Fruit fly (Drosophila melanogaster) whole organism, embryonic: ENCODE measurements around the gene Pi3K21B.

Source experiments
- Abd-B ChIP-seq: fragments of 200-800 bp; sonication (Bioruptor generic); optimal IDR thresholded peaks from 2 replicates; lab custom pipeline; 2018; ENCODE audit warnings: missing biosample characterization, mild to moderate bottlenecking, missing genetic modification characterization, moderate library complexity
- Bdp1 ChIP-seq: fragments of 200-800 bp; sonication (Bioruptor generic); optimal IDR thresholded peaks from 3 replicates; lab custom pipeline; 2016; ENCODE audit warnings: missing biosample characterization, missing genetic modification characterization
- CG10267 ChIP-seq: fragments of 200-800 bp; sonication (Bioruptor generic); optimal IDR thresholded peaks from 2 replicates; lab custom pipeline; 2018; ENCODE audit warnings: missing biosample characterization, mild to moderate bottlenecking, missing genetic modification characterization, moderate library complexity
- CG10979 ChIP-seq: fragments of 200-800 bp; sonication (Bioruptor generic); optimal IDR thresholded peaks from 2 replicates; lab custom pipeline; 2018; ENCODE audit warnings: missing biosample characterization, mild to moderate bottlenecking, missing genetic modification characterization, moderate library complexity
- CG11560 ChIP-seq: fragments of 200-800 bp; sonication (Bioruptor generic); IDR thresholded peaks from 3 replicates; pipeline ENCODE4 v1.3.6; 2022; ENCODE audit warnings: missing biosample characterization, missing genetic modification characterization
- CG12219 ChIP-seq: fragments of 200-800 bp; sonication (Bioruptor generic); optimal IDR thresholded peaks from 3 replicates; lab custom pipeline; 2018; ENCODE audit warnings: missing biosample characterization, mild to moderate bottlenecking, missing genetic modification characterization
- CG12391 ChIP-seq: fragments of 200-800 bp; sonication (Bioruptor generic); optimal IDR thresholded peaks from 3 replicates; lab custom pipeline; 2018; ENCODE audit warnings: missing biosample characterization, mild to moderate bottlenecking, missing genetic modification characterization, moderate library complexity
- CG13123 ChIP-seq: fragments of 200-800 bp; sonication (Bioruptor generic); optimal IDR thresholded peaks from 2 replicates; lab custom pipeline; 2016; ENCODE audit warnings: missing biosample characterization, missing genetic modification characterization
- CG15011 ChIP-seq: fragments of 200-800 bp; sonication (Bioruptor generic); optimal IDR thresholded peaks from 3 replicates; lab custom pipeline; 2018; ENCODE audit warnings: missing biosample characterization, mild to moderate bottlenecking, missing genetic modification characterization
- CG17328 ChIP-seq: fragments of 200-800 bp; sonication (Bioruptor generic); IDR thresholded peaks from 2 replicates; pipeline ENCODE4 v1.3.6; 2022; ENCODE audit warnings: missing biosample characterization, missing genetic modification characterization
- CG17829 ChIP-seq: fragments of 200-800 bp; optimal IDR thresholded peaks from 2 replicates; lab custom pipeline; 2019; ENCODE audit warnings: missing biosample characterization, mild to moderate bottlenecking, missing genetic modification characterization, moderate library complexity
- CG1792 ChIP-seq: fragments of 200-800 bp; sonication (Bioruptor generic); optimal IDR thresholded peaks from 2 replicates; lab custom pipeline; 2016; ENCODE audit warnings: missing biosample characterization, missing genetic modification characterization
- CG2678 ChIP-seq: fragments of 200-800 bp; sonication (Bioruptor generic); optimal IDR thresholded peaks from 3 replicates; lab custom pipeline; 2019; ENCODE audit warnings: missing biosample characterization, mild to moderate bottlenecking, missing genetic modification characterization, moderate library complexity
- CG33557 ChIP-seq: fragments of 200-800 bp; sonication (Bioruptor generic); optimal IDR thresholded peaks from 2 replicates; lab custom pipeline; 2019; ENCODE audit warnings: missing biosample characterization, mild to moderate bottlenecking, missing genetic modification characterization, moderate library complexity
- CG34422 ChIP-seq: fragments of 200-800 bp; sonication (Bioruptor generic); IDR thresholded peaks from 3 replicates; pipeline ENCODE4 v1.3.6; 2022; ENCODE audit warnings: missing biosample characterization, missing genetic modification characterization
- CG42726 ChIP-seq: fragments of 200-800 bp; sonication (Bioruptor generic); IDR thresholded peaks from 2 replicates; pipeline ENCODE4 v1.3.6; 2022; ENCODE audit warnings: missing biosample characterization, missing genetic modification characterization; ENCODE audit not compliant: partially characterized antibody
- CG8944 ChIP-seq: fragments of 200-800 bp; sonication (Bioruptor generic); optimal IDR thresholded peaks from 3 replicates; lab custom pipeline; 2016; ENCODE audit warnings: missing biosample characterization, missing genetic modification characterization
- CG9797 ChIP-seq: fragments of 200-800 bp; sonication (Bioruptor generic); optimal IDR thresholded peaks from 3 replicates; lab custom pipeline; 2018; ENCODE audit warnings: missing biosample characterization, mild to moderate bottlenecking, missing genetic modification characterization
- D19A ChIP-seq: fragments of 200-800 bp; optimal IDR thresholded peaks from 3 replicates; lab custom pipeline; 2019; ENCODE audit warnings: missing biosample characterization, mild to moderate bottlenecking, missing genetic modification characterization, moderate library complexity
- Drgx ChIP-seq: fragments of 200-800 bp; sonication (Bioruptor generic); IDR thresholded peaks from 2 replicates; pipeline ENCODE4 v1.3.6; 2022; ENCODE audit warnings: missing biosample characterization, missing genetic modification characterization
- Ets65A ChIP-seq: fragments of 200-800 bp; sonication (Bioruptor generic); peaks from one replicate; lab custom pipeline; 2016; ENCODE audit warnings: missing biosample characterization, missing genetic modification characterization
- HLH54F ChIP-seq: fragments of 200-800 bp; sonication (Bioruptor generic); optimal IDR thresholded peaks from 3 replicates; lab custom pipeline; 2016; ENCODE audit warnings: missing biosample characterization, missing genetic modification characterization
- Hey ChIP-seq: fragments of 200-800 bp; sonication (Bioruptor generic); optimal IDR thresholded peaks from 3 replicates; lab custom pipeline; 2018; ENCODE audit warnings: missing biosample characterization, mild to moderate bottlenecking, missing genetic modification characterization
- Hr51 ChIP-seq, 2 experiments: fragments of 200-800 bp; sonication (Bioruptor generic); optimal IDR thresholded peaks; 2 replicates in 1 of 2; 3 replicates in 1 of 2; lab custom pipeline; 2016 to 2018; ENCODE audit warnings: missing biosample characterization in 2 of 2, missing genetic modification characterization in 2 of 2, mild to moderate bottlenecking in 1 of 2, moderate library complexity in 1 of 2
- Hsf ChIP-seq: fragments of 200-800 bp; sonication (Bioruptor generic); optimal IDR thresholded peaks from 3 replicates; lab custom pipeline; 2016; ENCODE audit warnings: missing biosample characterization, missing genetic modification characterization
- Mad ChIP-seq: fragments of 200-800 bp; sonication (Bioruptor generic); optimal IDR thresholded peaks from 2 replicates; lab custom pipeline; 2016; ENCODE audit warnings: missing biosample characterization, missing genetic modification characterization
- Mes4 ChIP-seq: fragments of 200-800 bp; sonication (Bioruptor generic); optimal IDR thresholded peaks from 2 replicates; lab custom pipeline; 2016; ENCODE audit warnings: missing biosample characterization, missing genetic modification characterization
- Optix ChIP-seq: fragments of 200-800 bp; sonication (Bioruptor generic); IDR thresholded peaks from 3 replicates; pipeline ENCODE4 v1.3.6; 2022; ENCODE audit warnings: missing biosample characterization, missing genetic modification characterization
- Ptx1 ChIP-seq: fragments of 200-800 bp; sonication (Bioruptor generic); IDR thresholded peaks from 2 replicates; pipeline ENCODE4 v1.3.6; 2022; ENCODE audit warnings: missing biosample characterization, missing genetic modification characterization
- Scr ChIP-seq: fragments of 200-800 bp; sonication (Bioruptor generic); IDR thresholded peaks from 2 replicates; pipeline ENCODE4 v1.3.6; 2022; ENCODE audit warnings: missing biosample characterization, missing genetic modification characterization; ENCODE audit not compliant: partially characterized antibody
- TFAM ChIP-seq: fragments of 200-800 bp; sonication (Bioruptor generic); optimal IDR thresholded peaks from 2 replicates; lab custom pipeline; 2017; ENCODE audit warnings: missing biosample characterization, missing genetic modification characterization, inconsistent platforms
- az2 ChIP-seq: fragments of 200-800 bp; sonication (Bioruptor generic); optimal IDR thresholded peaks from 3 replicates; lab custom pipeline; 2016; ENCODE audit warnings: missing biosample characterization, missing genetic modification characterization
- btn ChIP-seq: fragments of 200-800 bp; sonication (Bioruptor generic); optimal IDR thresholded peaks from 2 replicates; lab custom pipeline; 2016; ENCODE audit warnings: missing biosample characterization, missing genetic modification characterization
- ci ChIP-seq: fragments of 200-800 bp; sonication (Bioruptor generic); IDR thresholded peaks from 3 replicates; pipeline ENCODE4 v1.3.6; 2022; ENCODE audit warnings: missing biosample characterization, missing genetic modification characterization
- croc ChIP-seq: fragments of 200-800 bp; sonication (Bioruptor generic); conservative IDR thresholded peaks from 3 replicates; pipeline ENCODE4 v1.3.6; 2022; ENCODE audit warnings: missing biosample characterization, missing genetic modification characterization
- crp ChIP-seq, 2 experiments: fragments of 200-800 bp; sonication (Bioruptor generic); optimal IDR thresholded peaks; 2 replicates in 1 of 2; 3 replicates in 1 of 2; lab custom pipeline; 2017; ENCODE audit warnings: missing biosample characterization in 2 of 2, missing genetic modification characterization in 2 of 2, mild to moderate bottlenecking in 1 of 2, moderate library complexity in 1 of 2
- dysf ChIP-seq: fragments of 200-800 bp; sonication (Bioruptor generic); IDR thresholded peaks from 3 replicates; pipeline ENCODE4 v1.3.6; 2022; ENCODE audit warnings: missing biosample characterization, missing genetic modification characterization
- fru ChIP-seq: fragments of >200 bp; optimal IDR thresholded peaks from 2 replicates; lab custom pipeline; 2017
- gro ChIP-seq: fragments of 200-800 bp; sonication (Bioruptor generic); optimal IDR thresholded peaks from 2 replicates; lab custom pipeline; 2016; ENCODE audit warnings: missing biosample characterization, missing genetic modification characterization
- hth ChIP-seq: fragments of >200 bp; optimal IDR thresholded peaks from 2 replicates; lab custom pipeline; 2017; ENCODE audit warnings: inconsistent platforms
- inv ChIP-seq: fragments of 200-800 bp; sonication (Bioruptor generic); IDR thresholded peaks from 2 replicates; pipeline ENCODE4 v1.3.6; 2022; ENCODE audit warnings: missing biosample characterization, missing genetic modification characterization; ENCODE audit not compliant: partially characterized antibody
- maf-S ChIP-seq: fragments of 200-800 bp; sonication (Bioruptor generic); optimal IDR thresholded peaks from 2 replicates; lab custom pipeline; 2016; ENCODE audit warnings: missing biosample characterization, missing genetic modification characterization
- seq ChIP-seq: fragments of 200-800 bp; sonication (Bioruptor generic); IDR thresholded peaks from 2 replicates; pipeline ENCODE4 v1.3.6; 2022; ENCODE audit warnings: missing biosample characterization, missing genetic modification characterization
- sna ChIP-seq: fragments of 200-800 bp; sonication (Bioruptor generic); IDR thresholded peaks from 2 replicates; pipeline ENCODE4 v1.3.6; 2022; ENCODE audit warnings: missing biosample characterization, missing genetic modification characterization; ENCODE audit not compliant: partially characterized antibody
- tin ChIP-seq: fragments of 200-800 bp; sonication (Bioruptor generic); optimal IDR thresholded peaks from 3 replicates; lab custom pipeline; 2016; ENCODE audit warnings: missing biosample characterization, missing genetic modification characterization
- tna ChIP-seq: fragments of 200-800 bp; sonication (Bioruptor generic); IDR thresholded peaks from 2 replicates; pipeline ENCODE4 v1.3.6; 2022; ENCODE audit warnings: missing biosample characterization, missing genetic modification characterization; ENCODE audit not compliant: partially characterized antibody
- trem ChIP-seq: fragments of 200-800 bp; optimal IDR thresholded peaks from 3 replicates; lab custom pipeline; 2019; ENCODE audit warnings: missing biosample characterization, mild to moderate bottlenecking, missing genetic modification characterization, moderate library complexity
- tx ChIP-seq: fragments of 200-800 bp; sonication (Bioruptor generic); optimal IDR thresholded peaks from 2 replicates; lab custom pipeline; 2016; ENCODE audit warnings: missing biosample characterization, missing genetic modification characterization
- yki ChIP-seq: fragments of >200 bp; optimal IDR thresholded peaks from 3 replicates; lab custom pipeline; 2018
- z ChIP-seq: fragments of 200-800 bp; sonication (Bioruptor generic); IDR thresholded peaks from 3 replicates; pipeline ENCODE4 v1.3.6; 2022; ENCODE audit warnings: missing biosample characterization, missing genetic modification characterization

Pi3K21B gene

dm6 chr2L:297480-298284 is at the start of gene Pi3K21B (continued):
- peak; percentile 89 for TF ChIP-seq dysf (GFP tag; lab: Robert Waterston, UW)
- peak; percentile 80 for TF ChIP-seq CG10979 (tag; lab: Kevin White, UChicago)
- TF ChIP-seq Mad (GFP tag; lab: Kevin White, UChicago), result peak; percentile 87
- TF ChIP-seq maf-S (GFP tag; lab: Kevin White, UChicago), result peak; percentile 89
- TF ChIP-seq CG12391, result peak; percentile 93
- peak; percentile 69 for TF ChIP-seq btn (GFP tag; lab: Kevin White, UChicago)
- no peak for TF ChIP-seq hth (lab: Kevin White, UChicago)
- TF ChIP-seq CG15011 (GFP tag; lab: Kevin White, UChicago), result peak; percentile 83
- peak; percentile 100 for TF ChIP-seq Ets65A (GFP tag; lab: Kevin White, UChicago)
- peak; percentile 78 for TF ChIP-seq D19A (tag; lab: Kevin White, UChicago)
- TF ChIP-seq CG42726 (GFP tag; lab: Robert Waterston, UW), result 0 out of 2 replicates have a peak, but pooled peaks have one; percentile 39
- peak; percentile 37 for TF ChIP-seq CG12219 (GFP tag; lab: Kevin White, UChicago)
- peak; percentile 94 for TF ChIP-seq tin (GFP tag; lab: Kevin White, UChicago)
- peak; percentile 56 for TF ChIP-seq Drgx (GFP tag; lab: Robert Waterston, UW)
- peak; percentile 80 for TF ChIP-seq CG13123
- peak; percentile 71 for TF ChIP-seq Hey (tag; lab: Kevin White, UChicago)
- TF ChIP-seq gro (GFP tag; lab: Kevin White, UChicago), result peak; percentile 91
- TF ChIP-seq crp (GFP tag; optimal IDR thresholded peaks at IDR 0.05; lab: Kevin White, UChicago), result peak in 1 of 2 experiments; percentile 31
- TF ChIP-seq CG2678 (tag; lab: Kevin White, UChicago), result peak; percentile 91
- TF ChIP-seq Mes4 (GFP tag; lab: Kevin White, UChicago), result peak; percentile 80
- peak; percentile 75; the same call in 1 of the 2 replicates for TF ChIP-seq CG17328 (GFP tag; lab: Robert Waterston, UW)
- TF ChIP-seq seq, result peak; percentile 70
- TF ChIP-seq Bdp1 (GFP tag; lab: Kevin White, UChicago), result peak; percentile 86
- peak; percentile 90 for TF ChIP-seq CG1792 (GFP tag; lab: Kevin White, UChicago)
- TF ChIP-seq Ptx1, result peak; percentile 87
- TF ChIP-seq CG34422 (GFP tag; lab: Robert Waterston, UW), result no peak; the same call in 1 of the 3 replicates
- TF ChIP-seq fru, result no peak
- peak; percentile 78 for TF ChIP-seq CG11560 (tag; lab: Robert Waterston, UW)
- TF ChIP-seq yki (lab: Kevin White, UChicago), result no peak
- TF ChIP-seq HLH54F (GFP tag; lab: Kevin White, UChicago), result peak; percentile 96
- peak; percentile 91 for TF ChIP-seq ci (GFP tag; lab: Robert Waterston, UW)
- TF ChIP-seq z (GFP tag; lab: Robert Waterston, UW), result no peak
- peak; percentile 89 for TF ChIP-seq CG17829
- TF ChIP-seq croc (GFP tag; lab: Robert Waterston, UW), result peak; percentile 67
- peak; percentile 87 to 94 for TF ChIP-seq Hr51 (GFP tag; optimal IDR thresholded peaks at IDR 0.05; lab: Kevin White, UChicago)
- TF ChIP-seq trem (tag; lab: Kevin White, UChicago), result peak; percentile 94
- peak; percentile 90 for TF ChIP-seq tx (GFP tag; lab: Kevin White, UChicago)
- peak; percentile 90 for TF ChIP-seq Hsf
- TF ChIP-seq tna (GFP tag; lab: Robert Waterston, UW), result no peak
- peak; percentile 92 for TF ChIP-seq Abd-B (GFP tag; lab: Kevin White, UChicago)
- peak; percentile 98 for TF ChIP-seq CG10267 (tag; lab: Kevin White, UChicago)
- no peak for TF ChIP-seq inv
- peak; percentile 86 for TF ChIP-seq CG33557 (GFP tag; lab: Kevin White, UChicago)
- 0 out of 2 replicates have a peak, but pooled peaks have one; percentile 12 for TF ChIP-seq sna (GFP tag; lab: Robert Waterston, UW)
- TF ChIP-seq az2, result peak; percentile 87
- peak; percentile 93 for TF ChIP-seq CG8944 (GFP tag; lab: Kevin White, UChicago)
- peak; percentile 46 for TF ChIP-seq CG9797 (GFP tag; lab: Kevin White, UChicago)
- TF ChIP-seq Scr (GFP tag; lab: Robert Waterston, UW), result no peak
- TF ChIP-seq TFAM (GFP tag; lab: Kevin White, UChicago), result no peak
- TF ChIP-seq Optix (GFP tag; lab: Robert Waterston, UW), result peak; percentile 59; the same call in 1 of the 3 replicates
